Fruit fly (Drosophila melanogaster) whole organism, wandering third instar larva: ENCODE measurements around the gene CG13875.
A peak's percentile ranks its signal among the peaks of the same experiment; 100 is the strongest.

Experiments used
- Abd-B ChIP-seq: fragments of >200 bp; optimal IDR thresholded peaks from 2 replicates; lab custom pipeline; 2017; ENCODE audit warnings: missing biosample characterization, missing genetic modification characterization
- CG32264 ChIP-seq: fragments of 200-800 bp; sonication (Bioruptor generic); optimal IDR thresholded peaks from 2 replicates; lab custom pipeline; 2016; ENCODE audit warnings: missing biosample characterization, missing genetic modification characterization
- CG9705 ChIP-seq: fragments of 200-800 bp; sonication (Bioruptor generic); optimal IDR thresholded peaks from 2 replicates; lab custom pipeline; 2018; ENCODE audit warnings: missing biosample characterization, mild to moderate bottlenecking, missing genetic modification characterization
- CrebA ChIP-seq: fragments of 200-800 bp; sonication (Bioruptor generic); optimal IDR thresholded peaks from 2 replicates; lab custom pipeline; 2016; ENCODE audit warnings: missing biosample characterization, mild to moderate bottlenecking, missing genetic modification characterization, borderline replicate concordance
- Dfd ChIP-seq: fragments of >200 bp; optimal IDR thresholded peaks from 2 replicates; lab custom pipeline; 2017; ENCODE audit warnings: missing biosample characterization, missing genetic modification characterization
- Dif ChIP-seq: fragments of 200-275, 200-300 bp; sonication (Bioruptor generic); optimal IDR thresholded peaks from 2 replicates; lab custom pipeline; 2018; ENCODE audit warnings: missing biosample characterization, missing genetic modification characterization; ENCODE audit not compliant: partially characterized antibody
- GATAd ChIP-seq: sonication (Bioruptor generic); optimal IDR thresholded peaks from 2 replicates; lab custom pipeline; 2016; ENCODE audit warnings: missing biosample characterization, missing genetic modification characterization
- HLH106 ChIP-seq: fragments of 200-800 bp; optimal IDR thresholded peaks from 3 replicates; lab custom pipeline; 2019; ENCODE audit warnings: missing biosample characterization, mild to moderate bottlenecking, missing genetic modification characterization, moderate library complexity
- Hnf4 ChIP-seq: fragments of 200-800 bp; sonication (Bioruptor generic); optimal IDR thresholded peaks from 2 replicates; lab custom pipeline; 2016; ENCODE audit warnings: missing biosample characterization, mild to moderate bottlenecking, missing genetic modification characterization
- Hr78 ChIP-seq: fragments of >200 bp; optimal IDR thresholded peaks from 2 replicates; lab custom pipeline; 2017; ENCODE audit warnings: missing biosample characterization, missing genetic modification characterization
- Hr83 ChIP-seq: fragments of 200-300 bp; sonication (Bioruptor generic); optimal IDR thresholded peaks from 2 replicates; lab custom pipeline; 2016; ENCODE audit warnings: missing biosample characterization, mild to moderate bottlenecking, missing genetic modification characterization, moderate library complexity; ENCODE audit not compliant: poor library complexity, severe bottlenecking
- Jra ChIP-seq: sonication (Bioruptor generic); optimal IDR thresholded peaks from 2 replicates; lab custom pipeline; 2016; ENCODE audit warnings: missing biosample characterization, missing genetic modification characterization
- Mio ChIP-seq: sonication (Bioruptor generic); optimal IDR thresholded peaks from 2 replicates; lab custom pipeline; 2016; ENCODE audit warnings: missing biosample characterization, missing genetic modification characterization
- Myc ChIP-seq: fragments of >200 bp; optimal IDR thresholded peaks from 2 replicates; lab custom pipeline; 2017
- N ChIP-seq: fragments of >200 bp; optimal IDR thresholded peaks from 2 replicates; lab custom pipeline; 2018; ENCODE audit warnings: missing biosample characterization, missing external identifiers, missing genetic modification characterization
- OdsH ChIP-seq: fragments of 200-800 bp; sonication (Bioruptor generic); optimal IDR thresholded peaks from 2 replicates; lab custom pipeline; 2016; ENCODE audit warnings: missing biosample characterization, mild to moderate bottlenecking, missing genetic modification characterization
- Rel ChIP-seq, 2 experiments: fragments of 200-800 bp; sonication (Bioruptor generic) in 1 of 2; optimal IDR thresholded peaks; 2 replicates in 1 of 2; 3 replicates in 1 of 2; lab custom pipeline; 2016 to 2019; ENCODE audit warnings: mild to moderate bottlenecking in 2 of 2, missing biosample characterization in 2 of 2, missing genetic modification characterization in 2 of 2, moderate library complexity in 1 of 2
- Sp1 ChIP-seq: fragments of 200-800 bp; sonication (Bioruptor generic); optimal IDR thresholded peaks from 3 replicates; lab custom pipeline; 2019; ENCODE audit warnings: missing biosample characterization, mild to moderate bottlenecking, missing genetic modification characterization, moderate library complexity
- Vsx2 ChIP-seq: fragments of 200-300, 225-300 bp; sonication (Bioruptor generic); optimal IDR thresholded peaks from 2 replicates; lab custom pipeline; 2018; ENCODE audit warnings: missing biosample characterization, missing genetic modification characterization; ENCODE audit not compliant: partially characterized antibody
- br ChIP-seq: fragments of 200-800 bp; sonication (Bioruptor generic); optimal IDR thresholded peaks from 2 replicates; lab custom pipeline; 2016; ENCODE audit warnings: missing biosample characterization, missing genetic modification characterization
- brk ChIP-seq: fragments of 200-800 bp; sonication (Bioruptor generic); optimal IDR thresholded peaks from 2 replicates; lab custom pipeline; 2016; ENCODE audit warnings: missing biosample characterization, mild to moderate bottlenecking, missing genetic modification characterization
- dl ChIP-seq, 2 experiments: fragments of 175-275, 200-275 bp in 1 of 2; fragments of 200-275 bp in 1 of 2; sonication (Bioruptor generic); optimal IDR thresholded peaks; lab custom pipeline; 2018; ENCODE audit warnings: mild to moderate bottlenecking in 2 of 2, missing biosample characterization in 2 of 2, missing genetic modification characterization in 2 of 2, moderate library complexity in 2 of 2; ENCODE audit not compliant: partially characterized antibody in 2 of 2, insufficient read depth in 1 of 2
- dmrt93B ChIP-seq: fragments of 200-800 bp; sonication (Bioruptor generic); optimal IDR thresholded peaks from 2 replicates; lab custom pipeline; 2018; ENCODE audit warnings: missing biosample characterization, mild to moderate bottlenecking, missing genetic modification characterization
- dsf ChIP-seq: sonication (Bioruptor generic); optimal IDR thresholded peaks from 2 replicates; lab custom pipeline; 2016; ENCODE audit warnings: missing biosample characterization, missing genetic modification characterization, borderline replicate concordance
- ey ChIP-seq: fragments of 200-800 bp; sonication (Bioruptor generic); optimal IDR thresholded peaks from 2 replicates; lab custom pipeline; 2016; ENCODE audit warnings: missing biosample characterization, missing genetic modification characterization
- foxo ChIP-seq, 2 experiments: fragments of 200-800 bp; sonication (Bioruptor generic); optimal IDR thresholded peaks; 2 replicates in 1 of 2; 3 replicates in 1 of 2; lab custom pipeline; 2016 to 2017; ENCODE audit warnings: missing biosample characterization in 2 of 2, missing genetic modification characterization in 2 of 2
- fru ChIP-seq: fragments of 200-800 bp; sonication (Bioruptor generic); optimal IDR thresholded peaks from 3 replicates; lab custom pipeline; 2016; ENCODE audit warnings: missing biosample characterization, mild to moderate bottlenecking, missing genetic modification characterization
- h ChIP-seq: fragments of 200-800 bp; sonication (Bioruptor generic); optimal IDR thresholded peaks from 3 replicates; lab custom pipeline; 2016; ENCODE audit warnings: missing biosample characterization, mild to moderate bottlenecking, missing genetic modification characterization
- jim ChIP-seq: fragments of 175-275, 200-325 bp; sonication (Bioruptor generic); optimal IDR thresholded peaks from 2 replicates; lab custom pipeline; 2016; ENCODE audit warnings: missing biosample characterization, mild to moderate bottlenecking, missing genetic modification characterization
- lola ChIP-seq: fragments of >200 bp; optimal IDR thresholded peaks from 2 replicates; lab custom pipeline; 2017; ENCODE audit warnings: missing biosample characterization, missing genetic modification characterization
- pan ChIP-seq: fragments of >200 bp; optimal IDR thresholded peaks from 2 replicates; lab custom pipeline; 2017
- psq ChIP-seq: fragments of 200-800 bp; sonication (Bioruptor generic); optimal IDR thresholded peaks from 3 replicates; lab custom pipeline; 2017; ENCODE audit warnings: missing biosample characterization, mild to moderate bottlenecking, missing genetic modification characterization, moderate library complexity
- rgr ChIP-seq: fragments of 200-800 bp; sonication (Bioruptor generic); optimal IDR thresholded peaks from 3 replicates; lab custom pipeline; 2016; ENCODE audit warnings: missing biosample characterization, mild to moderate bottlenecking, missing genetic modification characterization
- sage ChIP-seq: fragments of 200-800 bp; sonication (Bioruptor generic); optimal IDR thresholded peaks from 2 replicates; lab custom pipeline; 2016; ENCODE audit warnings: missing biosample characterization, mild to moderate bottlenecking, missing genetic modification characterization
- sv ChIP-seq: fragments of 200-800 bp; sonication (Bioruptor generic); optimal IDR thresholded peaks from 3 replicates; lab custom pipeline; 2016; ENCODE audit warnings: missing biosample characterization, missing genetic modification characterization
- tai ChIP-seq: sonication (Bioruptor generic); optimal IDR thresholded peaks from 2 replicates; lab custom pipeline; 2016; ENCODE audit warnings: missing biosample characterization, missing genetic modification characterization
- usp ChIP-seq: fragments of >200 bp; optimal IDR thresholded peaks from 2 replicates; lab custom pipeline; 2017; ENCODE audit warnings: missing biosample characterization, missing genetic modification characterization
- woc ChIP-seq: sonication (Bioruptor generic); optimal IDR thresholded peaks from 2 replicates; lab custom pipeline; 2016; ENCODE audit warnings: missing biosample characterization, mild to moderate bottlenecking, missing genetic modification characterization

The CG13875 gene

dm6 chr3L:184251-184650, 4.5 kb downstream of the CG13875 start, which contains the start of the genes CG34140, Mkp and Mtch (continued):
- TF ChIP-seq Jra (GFP tag; lab: Kevin White, UChicago) (peak; percentile 97), pan (no peak), CG9705 (GFP tag; lab: Kevin White, UChicago) (peak; percentile 78), Dfd (GFP tag; lab: Kevin White, UChicago) (no peak)

- TF ChIP-seq br (no peak), tai (GFP tag; lab: Kevin White, UChicago) (no peak), lola (GFP tag; lab: Kevin White, UChicago) (no peak), sage (GFP tag; lab: Kevin White, UChicago) (no peak), Hnf4 (no peak), CG9705 (GFP tag; lab: Kevin White, UChicago) (no peak), Hr78 (GFP tag; lab: Kevin White, UChicago) (no peak), dsf (GFP tag; lab: Kevin White, UChicago) (no peak), Jra (GFP tag; lab: Kevin White, UChicago) (no peak), fru (GFP tag; lab: Kevin White, UChicago) (no peak), jim (no peak), woc (GFP tag; lab: Kevin White, UChicago) (no peak), Myc (no peak), CrebA (GFP tag; lab: Kevin White, UChicago) (no peak), Rel (GFP tag; optimal IDR thresholded peaks at IDR 0.05; lab: Kevin White, UChicago) (no peak), Rel (tag; optimal IDR thresholded peaks at IDR 0.05; lab: Kevin White, UChicago) (peak; percentile 12), CG32264 (no peak), Dif (GFP tag; lab: Kevin White, UChicago) (peak; percentile 98), foxo (GFP tag; optimal IDR thresholded peaks at IDR 0.05; lab: Kevin White, UChicago) (no peak), Hr83 (GFP tag; lab: Kevin White, UChicago) (no peak), dl (GFP tag; optimal IDR thresholded peaks at IDR 0.05; lab: Kevin White, UChicago; ENCODE audit: insufficient read depth in 1 of 2, partially characterized antibody in 2 of 2) (peak in 1 of 2 experiments; percentile 64)
- TF ChIP-seq, all 38 proteins: peak for 3
These were observed 19.5 kb downstream of the CG13875 start for dm6 chr3L:199050-199745.

- TF ChIP-seq CG32264 (no peak), fru (GFP tag; lab: Kevin White, UChicago) (peak; percentile 6), GATAd (GFP tag; lab: Kevin White, UChicago) (no peak), Hr83 (GFP tag; lab: Kevin White, UChicago) (peak; percentile 89), Hr78 (GFP tag; lab: Kevin White, UChicago) (no peak), Vsx2 (GFP tag; lab: Kevin White, UChicago) (no peak), N (GFP tag; lab: Kevin White, UChicago) (no peak), Abd-B (GFP tag; lab: Kevin White, UChicago) (no peak), dl (GFP tag; optimal IDR thresholded peaks at IDR 0.05; lab: Kevin White, UChicago; ENCODE audit: insufficient read depth in 1 of 2, partially characterized antibody in 2 of 2) (no peak), Sp1 (GFP tag; lab: Kevin White, UChicago) (peak; percentile 69), Dif (GFP tag; lab: Kevin White, UChicago) (no peak), Jra (GFP tag; lab: Kevin White, UChicago) (no peak), Myc (no peak), psq (GFP tag; lab: Kevin White, UChicago) (peak; percentile 52), Hnf4 (no peak), dsf (GFP tag; lab: Kevin White, UChicago) (no peak), brk (GFP tag; lab: Kevin White, UChicago) (no peak), ey (GFP tag; lab: Kevin White, UChicago) (no peak), woc (GFP tag; lab: Kevin White, UChicago) (no peak), Rel (GFP tag; optimal IDR thresholded peaks at IDR 0.05; lab: Kevin White, UChicago) (peak; percentile 6), Rel (tag; optimal IDR thresholded peaks at IDR 0.05; lab: Kevin White, UChicago) (no peak), CG9705 (GFP tag; lab: Kevin White, UChicago) (peak; percentile 57), h (GFP tag; lab: Kevin White, UChicago) (peak; percentile 17), rgr (GFP tag; lab: Kevin White, UChicago) (peak; percentile 73), Mio (GFP tag; lab: Kevin White, UChicago) (no peak), CrebA (GFP tag; lab: Kevin White, UChicago) (no peak), jim (no peak), foxo (GFP tag; optimal IDR thresholded peaks at IDR 0.05; lab: Kevin White, UChicago) (peak in 1 of 2 experiments; percentile 75), sage (GFP tag; lab: Kevin White, UChicago) (no peak), HLH106 (peak; percentile 78), dmrt93B (GFP tag; lab: Kevin White, UChicago) (peak; percentile 60), sv (GFP tag; lab: Kevin White, UChicago) (peak; percentile 12), tai (GFP tag; lab: Kevin White, UChicago) (no peak), OdsH (peak; percentile 68), Dfd (GFP tag; lab: Kevin White, UChicago) (no peak), usp (GFP tag; lab: Kevin White, UChicago) (no peak), pan (no peak), lola (GFP tag; lab: Kevin White, UChicago) (no peak), br (no peak)
These were observed 20.3 kb downstream of the CG13875 start, which contains the start of the genes rno and mri for dm6 chr3L:199754-200596. TSS of gene rno (minus strand) at chr3L:199762. TSS of gene mri (plus strand) at chr3L:200174.
